Worm (Caenorhabditis elegans): Measurements from ENCODE around the gene mdt-10.

mdt-10 gene

DNA sequence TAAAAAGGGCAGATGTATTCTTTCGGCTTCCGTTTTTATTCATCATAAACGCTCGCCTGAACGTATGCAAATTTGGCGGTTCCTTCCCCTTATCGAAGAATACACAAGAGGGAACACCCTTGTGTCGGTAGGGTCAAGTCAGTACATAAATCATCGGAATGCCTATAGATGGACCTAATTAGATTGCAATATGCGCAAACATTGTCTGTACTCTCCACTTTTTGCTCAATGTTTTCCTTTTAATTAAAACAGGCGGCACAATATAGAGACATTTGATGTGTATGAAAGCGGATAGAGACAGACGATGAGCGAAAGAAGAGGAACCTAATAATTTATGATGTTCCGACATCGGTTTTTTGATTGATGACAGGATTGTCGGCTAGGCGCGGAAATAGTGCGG is 40.6 kb downstream of the mdt-10 start:
- TF ChIP-seq nhr-11 (tag; optimal IDR thresholded peaks at IDR 0.05) (no peak), mab-5 (tag; optimal IDR thresholded peaks at IDR 0.05) (peak; percentile 49)

DNA sequence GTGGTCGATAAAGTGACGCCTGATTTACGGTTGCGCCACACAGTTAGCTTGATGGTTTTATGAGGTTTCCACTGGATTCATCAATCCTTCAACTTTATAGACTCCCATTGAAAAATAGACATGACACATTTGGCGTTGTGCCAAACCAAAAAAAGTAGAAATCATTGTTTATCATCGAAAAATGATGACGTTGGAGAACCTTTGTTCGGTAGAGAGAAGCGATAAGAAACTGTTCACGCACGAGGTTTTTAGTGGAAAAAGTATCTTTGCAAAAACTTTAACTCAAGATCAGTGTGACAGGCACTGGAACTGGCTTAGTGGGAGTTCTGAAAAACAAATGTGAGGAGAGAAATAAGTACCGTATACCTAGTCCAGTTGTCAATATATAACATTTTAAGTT is 41.2 kb downstream of the mdt-10 start:
- TF ChIP-seq nhr-237 (tag; optimal IDR thresholded peaks at IDR 0.05) (no peak), fos-1 (tag; optimal IDR thresholded peaks at IDR 0.05) (peak; percentile 26), ceh-16 (tag; optimal IDR thresholded peaks at IDR 0.05) (no peak), crh-2 (tag; optimal IDR thresholded peaks at IDR 0.05) (no peak), skn-1 (tag; optimal IDR thresholded peaks at IDR 0.05) (peak; percentile 24)

ce11 chrII:7813237-7813636 is 41.6 kb downstream of the mdt-10 start:
- TF ChIP-seq mab-5 (tag; optimal IDR thresholded peaks at IDR 0.05) (no peak), mdl-1 (tag; optimal IDR thresholded peaks at IDR 0.05) (no peak)

- TF ChIP-seq skn-1 (tag; optimal IDR thresholded peaks at IDR 0.05) (no peak), unc-62 (GFP tag; optimal IDR thresholded peaks at IDR 0.05) (no peak), mdl-1 (tag; optimal IDR thresholded peaks at IDR 0.05) (no peak), nhr-10 (tag; optimal IDR thresholded peaks at IDR 0.05) (no peak), ama-1 (optimal IDR thresholded peaks at IDR 0.05) (no peak), ztf-11 (tag; optimal IDR thresholded peaks at IDR 0.05) (no peak), mbf-1 (tag; optimal IDR thresholded peaks at IDR 0.05) (no peak), dmd-4 (tag; optimal IDR thresholded peaks at IDR 0.05) (no peak), unc-39 (tag; optimal IDR thresholded peaks at IDR 0.05) (no peak), elt-3 (tag; optimal IDR thresholded peaks at IDR 0.05) (no peak), blmp-1 (tag; optimal IDR thresholded peaks at IDR 0.05; ENCODE audit: insufficient read depth) (no peak), nhr-12 (tag; optimal IDR thresholded peaks at IDR 0.05) (no peak), sma-9 (GFP tag; optimal IDR thresholded peaks at IDR 0.05) (no peak), sma-9 (tag; optimal IDR thresholded peaks at IDR 0.05) (no peak), nhr-6 (tag; optimal IDR thresholded peaks at IDR 0.05) (no peak), sem-4 (tag; optimal IDR thresholded peaks at IDR 0.05) (no peak), nhr-23 (tag; optimal IDR thresholded peaks at IDR 0.05) (no peak), Y55F3AM.14 (GFP tag; optimal IDR thresholded peaks at IDR 0.05) (no peak)
Observed at ce11 chrII:7812332-7812731, 42.5 kb downstream of the mdt-10 start.

- TF ChIP-seq lsy-2 (tag; optimal IDR thresholded peaks at IDR 0.05) (no peak), egl-27 (tag; optimal IDR thresholded peaks at IDR 0.05) (no peak), nhr-6 (tag; optimal IDR thresholded peaks at IDR 0.05) (no peak), gmeb-1 (tag; optimal IDR thresholded peaks at IDR 0.05) (no peak), R02D3.7 (tag; optimal IDR thresholded peaks at IDR 0.05) (no peak), ztf-1 (GFP tag; conservative IDR thresholded peaks at IDR 0.05) (no peak), elt-1 (tag; optimal IDR thresholded peaks at IDR 0.05) (no peak), alr-1 (tag; optimal IDR thresholded peaks at IDR 0.05) (no peak), sma-3 (GFP tag; optimal IDR thresholded peaks at IDR 0.05) (no peak), elt-3 (tag; optimal IDR thresholded peaks at IDR 0.05) (no peak), lin-11 (tag; optimal IDR thresholded peaks at IDR 0.05) (no peak), blmp-1 (tag; optimal IDR thresholded peaks at IDR 0.05; ENCODE audit: insufficient read depth) (no peak), nhr-21 (tag; optimal IDR thresholded peaks at IDR 0.05) (no peak)
Observed at ce11 chrII:7810869-7811543, 43.8 kb downstream of the mdt-10 start, which contains the start of gene cki-1. Gene cki-1 (plus strand): TSS chrII:7811240.

Data from whole organism, L2 larva.